Worm (Caenorhabditis elegans) whole organism, L1 larva: Measurements from ENCODE around the gene sdf-9.

ENCODE experiments used
- C34B4.2 ChIP-seq: sonication (generic microtip); optimal IDR thresholded peaks from 2 replicates; lab custom pipeline; 2017; ENCODE audit warnings: mild to moderate bottlenecking, missing genetic modification characterization, missing compliant biosample characterization
- F16B12.6 ChIP-seq: fragments of 150-350 bp; optimal IDR thresholded peaks from 2 replicates; lab custom pipeline; 2014; ENCODE audit warnings: missing biosample characterization, missing genetic modification characterization
- Y116A8C.19 ChIP-seq: sonication (generic microtip); optimal IDR thresholded peaks from 2 replicates; lab custom pipeline; 2016; ENCODE audit warnings: missing compliant biosample characterization, missing genetic modification characterization, borderline replicate concordance
- alr-1 ChIP-seq: fragments of 200-800 bp; sonication (Bioruptor generic); optimal IDR thresholded peaks from 2 replicates; lab custom pipeline; 2018; ENCODE audit warnings: borderline replicate concordance, mild to moderate bottlenecking, missing genetic modification characterization, missing compliant biosample characterization
- aly-2 ChIP-seq: fragments of 150-350 bp; optimal IDR thresholded peaks from 2 replicates; lab custom pipeline; 2014; ENCODE audit warnings: missing biosample characterization, missing genetic modification characterization
- ama-1 ChIP-seq: fragments of 150-350 bp; optimal IDR thresholded peaks from 2 replicates; lab custom pipeline; 2014
- blmp-1 ChIP-seq: fragments of 150-350 bp; optimal IDR thresholded peaks from 2 replicates; lab custom pipeline; 2014; ENCODE audit warnings: missing biosample characterization, missing genetic modification characterization
- ceh-82 ChIP-seq, 3 experiments: fragments of 150-350 bp in 1 of 3; sonication (generic microtip) in 2 of 3; optimal IDR thresholded peaks; 2 replicates each; lab custom pipeline; 2014 to 2017; ENCODE audit warnings: missing biosample characterization in 3 of 3, missing genetic modification characterization in 3 of 3
- ceh-88 ChIP-seq: fragments of 200-800 bp; sonication (Bioruptor generic); IDR thresholded peaks from 2 replicates; pipeline ENCODE4 v1.3.6; 2022; ENCODE audit warnings: missing genetic modification characterization, missing compliant biosample characterization
- ceh-90 ChIP-seq: sonication (generic microtip); optimal IDR thresholded peaks from 2 replicates; lab custom pipeline; 2016; ENCODE audit warnings: missing genetic modification characterization, missing compliant biosample characterization
- dpl-1 ChIP-seq, 3 experiments: fragments of 150-350 bp in 2 of 3; sonication (generic microtip) in 1 of 3; optimal IDR thresholded peaks; 2 replicates each; lab custom pipeline; 2014 to 2017; ENCODE audit warnings: missing biosample characterization in 3 of 3, missing genetic modification characterization in 3 of 3, missing genetic modification reagents in 3 of 3
- dsc-1 ChIP-seq: sonication (generic microtip); optimal IDR thresholded peaks from 2 replicates; lab custom pipeline; 2016; ENCODE audit warnings: mild to moderate bottlenecking, missing genetic modification characterization, missing compliant biosample characterization
- efl-1 ChIP-seq, 4 experiments: fragments of 150-350 bp; optimal IDR thresholded peaks in 3 of 4; peaks in 1 of 4; 1 replicate in 1 of 4; 2 replicates in 3 of 4; lab custom pipeline; 2014; ENCODE audit warnings: missing biosample characterization in 2 of 4, missing genetic modification characterization in 2 of 4, missing genetic modification reagents in 2 of 4
- efl-3 ChIP-seq: fragments of 200-800 bp; sonication (Bioruptor generic); optimal IDR thresholded peaks from 2 replicates; lab custom pipeline; 2018; ENCODE audit warnings: mild to moderate bottlenecking, missing genetic modification characterization, missing compliant biosample characterization
- egl-13 ChIP-seq: sonication (generic microtip); optimal IDR thresholded peaks from 2 replicates; lab custom pipeline; 2016; ENCODE audit warnings: missing genotype, missing genetic modification reagents, missing genetic modification characterization, missing compliant biosample characterization
- elt-3 ChIP-seq, 6 experiments: fragments of 150-350 bp in 1 of 6; sonication (generic microtip); optimal IDR thresholded peaks; 2 replicates each; lab custom pipeline; 2017 to 2018; ENCODE audit warnings: missing biosample characterization in 6 of 6, missing genetic modification characterization in 6 of 6, inconsistent platforms in 1 of 6
- ets-5 ChIP-seq: fragments of 200-800 bp; sonication (Bioruptor generic); IDR thresholded peaks from 2 replicates; pipeline ENCODE4 v1.3.6; 2022; ENCODE audit warnings: missing genetic modification characterization, missing compliant biosample characterization
- fkh-4 ChIP-seq: sonication (generic microtip); optimal IDR thresholded peaks from 2 replicates; lab custom pipeline; 2016; ENCODE audit warnings: missing compliant biosample characterization, missing genetic modification characterization, borderline replicate concordance
- fkh-8 ChIP-seq: sonication (generic microtip); optimal IDR thresholded peaks from 2 replicates; lab custom pipeline; 2016; ENCODE audit warnings: mild to moderate bottlenecking, missing genetic modification characterization, missing compliant biosample characterization
- fos-1 ChIP-seq: fragments of 150-350 bp; optimal IDR thresholded peaks from 2 replicates; lab custom pipeline; 2014; ENCODE audit warnings: missing biosample characterization, missing genetic modification characterization
- grh-1 ChIP-seq: fragments of 200-800 bp; sonication (Bioruptor generic); IDR thresholded peaks from 2 replicates; pipeline ENCODE4 v1.3.6; 2022; ENCODE audit warnings: missing genetic modification reagents, missing genetic modification characterization, missing compliant biosample characterization
- hlh-4 ChIP-seq: sonication (generic microtip); optimal IDR thresholded peaks from 2 replicates; lab custom pipeline; 2016; ENCODE audit warnings: mild to moderate bottlenecking, missing genetic modification characterization, missing compliant biosample characterization
- isw-1 ChIP-seq: fragments of 200-800 bp; sonication (Bioruptor generic); IDR thresholded peaks from 2 replicates; pipeline ENCODE4 v1.3.6; 2022; ENCODE audit warnings: missing genetic modification characterization, missing compliant biosample characterization
- lin-14 ChIP-seq: fragments of 200-800 bp; sonication (Bioruptor generic); optimal IDR thresholded peaks from 2 replicates; lab custom pipeline; 2018; ENCODE audit warnings: mild to moderate bottlenecking, missing genetic modification characterization, moderate library complexity, missing compliant biosample characterization
- lin-35 ChIP-seq, 2 experiments: fragments of 150-350 bp; optimal IDR thresholded peaks; 2 replicates each; lab custom pipeline; 2014; ENCODE audit warnings: missing biosample characterization in 2 of 2, missing genetic modification characterization in 2 of 2, missing genetic modification reagents in 2 of 2
- lin-39 ChIP-seq: fragments of 150-350 bp; optimal IDR thresholded peaks from 2 replicates; lab custom pipeline; 2014; ENCODE audit warnings: missing biosample characterization, missing genetic modification reagents, missing genetic modification characterization
- mab-9 ChIP-seq: fragments of 200-800 bp; sonication (Bioruptor generic); IDR thresholded peaks from 2 replicates; pipeline ENCODE4 v1.3.6; 2022; ENCODE audit warnings: missing genetic modification reagents, missing genetic modification characterization, missing compliant biosample characterization
- mdl-1 ChIP-seq, 2 experiments: fragments of 150-350 bp; optimal IDR thresholded peaks; 2 replicates each; lab custom pipeline; 2014 to 2017; ENCODE audit warnings: missing biosample characterization in 2 of 2, missing genetic modification characterization in 2 of 2, inconsistent platforms in 1 of 2
- nhr-12 ChIP-seq: sonication (generic microtip); optimal IDR thresholded peaks from 2 replicates; lab custom pipeline; 2017; ENCODE audit warnings: missing biosample characterization, missing genetic modification characterization
- nhr-237 ChIP-seq: fragments of 150-350 bp; optimal IDR thresholded peaks from 2 replicates; lab custom pipeline; 2014; ENCODE audit warnings: missing biosample characterization, missing genetic modification characterization
- nhr-28 ChIP-seq: fragments of 150-350 bp; optimal IDR thresholded peaks from 2 replicates; lab custom pipeline; 2014; ENCODE audit warnings: missing biosample characterization, missing genetic modification characterization
- nhr-47 ChIP-seq: sonication (generic microtip); optimal IDR thresholded peaks from 2 replicates; lab custom pipeline; 2016; ENCODE audit warnings: mild to moderate bottlenecking, missing genetic modification characterization, moderate library complexity, missing compliant biosample characterization
- nhr-71 ChIP-seq: sonication (generic microtip); optimal IDR thresholded peaks from 2 replicates; lab custom pipeline; 2016; ENCODE audit warnings: mild to moderate bottlenecking, missing genetic modification characterization, moderate library complexity, missing compliant biosample characterization
- nhr-76 ChIP-seq: sonication (generic microtip); optimal IDR thresholded peaks from 2 replicates; lab custom pipeline; 2017; ENCODE audit warnings: missing biosample characterization, missing genetic modification characterization
- nhr-77 ChIP-seq: fragments of 150-350 bp; optimal IDR thresholded peaks from 2 replicates; lab custom pipeline; 2014; ENCODE audit warnings: missing biosample characterization, missing genetic modification characterization
- nhr-84 ChIP-seq: sonication (generic microtip); optimal IDR thresholded peaks from 2 replicates; lab custom pipeline; 2017; ENCODE audit warnings: missing biosample characterization, missing genetic modification characterization
- nhr-90 ChIP-seq: sonication (generic microtip); optimal IDR thresholded peaks from 2 replicates; lab custom pipeline; 2016; ENCODE audit warnings: mild to moderate bottlenecking, missing genetic modification characterization, missing compliant biosample characterization; ENCODE audit not compliant: poor library complexity
- pax-3 ChIP-seq: fragments of 200-800 bp; sonication (Bioruptor generic); optimal IDR thresholded peaks from 2 replicates; lab custom pipeline; 2018; ENCODE audit warnings: mild to moderate bottlenecking, missing genetic modification characterization, moderate library complexity, missing compliant biosample characterization
- pqm-1 ChIP-seq: sonication (generic microtip); optimal IDR thresholded peaks from 3 replicates; lab custom pipeline; 2017; ENCODE audit warnings: missing biosample characterization, missing genetic modification characterization
- skn-1 ChIP-seq: fragments of 150-350 bp; optimal IDR thresholded peaks from 2 replicates; lab custom pipeline; 2014; ENCODE audit warnings: missing biosample characterization, missing genetic modification characterization
- snpc-4 ChIP-seq: fragments of 150-350 bp; optimal IDR thresholded peaks from 2 replicates; lab custom pipeline; 2014; ENCODE audit warnings: missing biosample characterization, missing genetic modification characterization
- snu-23 ChIP-seq: sonication (generic microtip); optimal IDR thresholded peaks from 2 replicates; lab custom pipeline; 2016; ENCODE audit warnings: missing genetic modification characterization, missing compliant biosample characterization
- sox-4 ChIP-seq: sonication (generic microtip); optimal IDR thresholded peaks from 2 replicates; lab custom pipeline; 2016; ENCODE audit warnings: missing genetic modification characterization, missing compliant biosample characterization
- sptf-1 ChIP-seq: fragments of 150-350 bp; optimal IDR thresholded peaks from 2 replicates; lab custom pipeline; 2014; ENCODE audit warnings: missing biosample characterization, missing genetic modification characterization
- sup-37 ChIP-seq: fragments of 200-800 bp; sonication (Bioruptor generic); optimal IDR thresholded peaks from 2 replicates; lab custom pipeline; 2018; ENCODE audit warnings: mild to moderate bottlenecking, missing genetic modification characterization, missing compliant biosample characterization
- tbx-2 ChIP-seq: sonication (generic microtip); optimal IDR thresholded peaks from 2 replicates; lab custom pipeline; 2016; ENCODE audit warnings: missing genetic modification characterization, missing compliant biosample characterization
- tlp-1 ChIP-seq: fragments of 150-350 bp; optimal IDR thresholded peaks from 2 replicates; lab custom pipeline; 2014; ENCODE audit warnings: missing biosample characterization, missing genetic modification characterization
- unc-130 ChIP-seq: fragments of 150-350 bp; optimal IDR thresholded peaks from 2 replicates; lab custom pipeline; 2017; ENCODE audit warnings: missing biosample characterization, missing genetic modification characterization, inconsistent platforms
- unc-30 ChIP-seq: sonication (generic microtip); optimal IDR thresholded peaks from 2 replicates; lab custom pipeline; 2017; ENCODE audit warnings: missing biosample characterization, missing genetic modification characterization
- unc-86 ChIP-seq: sonication (generic microtip); optimal IDR thresholded peaks from 2 replicates; lab custom pipeline; 2016; ENCODE audit warnings: missing genetic modification characterization, missing compliant biosample characterization
- unc-98 ChIP-seq: fragments of 200-800 bp; sonication (Bioruptor generic); IDR thresholded peaks from 2 replicates; pipeline ENCODE4 v1.3.6; 2022; ENCODE audit warnings: missing genetic modification characterization, missing compliant biosample characterization
- zag-1 ChIP-seq: fragments of 150-350 bp; optimal IDR thresholded peaks from 2 replicates; lab custom pipeline; 2014; ENCODE audit warnings: missing biosample characterization, missing genetic modification characterization
- zip-4 ChIP-seq: fragments of 200-800 bp; sonication (Bioruptor generic); optimal IDR thresholded peaks from 2 replicates; lab custom pipeline; 2018; ENCODE audit warnings: mild to moderate bottlenecking, missing genetic modification characterization, moderate library complexity, missing compliant biosample characterization
- ztf-4 ChIP-seq: fragments of 150-350 bp; optimal IDR thresholded peaks from 2 replicates; lab custom pipeline; 2014; ENCODE audit warnings: missing biosample characterization, missing genetic modification characterization

The sdf-9 gene

ce11 chrV:20782188-20782587, 15.8 kb upstream of the sdf-9 start (continued):
- TF ChIP-seq sox-4 (tag; lab: Kevin White, UChicago), result peak; percentile 0
- no peak for TF ChIP-seq efl-3 (GFP tag; lab: Kevin White, UChicago)
- peak; percentile 91 for TF ChIP-seq nhr-71 (tag; lab: Kevin White, UChicago)
- TF ChIP-seq aly-2 (tag; lab: Kevin White, UChicago), result peak; percentile 27
- TF ChIP-seq efl-1 (optimal IDR thresholded peaks at IDR 0.05; lab: Kevin White, UChicago), result peak in 1 of 2 experiments; percentile 28
- TF ChIP-seq efl-1 (GFP tag; optimal IDR thresholded peaks at IDR 0.05 in 1 of 2; lab: Kevin White, UChicago), result peak in 1 of 2 experiments; percentile 9
- TF ChIP-seq fos-1 (tag; lab: Kevin White, UChicago), result no peak
- peak; percentile 73 for TF ChIP-seq unc-86
- TF ChIP-seq fkh-4 (tag; lab: Kevin White, UChicago), result no peak
- no peak for TF ChIP-seq C34B4.2 (tag; lab: Kevin White, UChicago)
- peak; percentile 74 for TF ChIP-seq tbx-2 (tag; lab: Kevin White, UChicago)
- TF ChIP-seq ets-5 (GFP tag; lab: Robert Waterston, UW), result no peak
- peak; percentile 88 for TF ChIP-seq zag-1 (tag; lab: Kevin White, UChicago)
- TF ChIP-seq ceh-90 (tag; lab: Kevin White, UChicago), result no peak
- no peak for TF ChIP-seq elt-3 (tag; optimal IDR thresholded peaks at IDR 0.05; lab: Kevin White, UChicago)
- TF ChIP-seq lin-14 (GFP tag; lab: Kevin White, UChicago), result peak; percentile 93
- peak in 1 of 3 experiments; percentile 38 for TF ChIP-seq dpl-1 (GFP tag; optimal IDR thresholded peaks at IDR 0.05; lab: Kevin White, UChicago)
- no peak for TF ChIP-seq zip-4 (GFP tag; lab: Kevin White, UChicago)
- TF ChIP-seq nhr-28 (tag; lab: Kevin White, UChicago), result no peak
- TF ChIP-seq mdl-1 (tag; optimal IDR thresholded peaks at IDR 0.05; lab: Kevin White, UChicago), result peak in 1 of 2 experiments; percentile 47
- no peak for TF ChIP-seq blmp-1 (tag; lab: Kevin White, UChicago)
- TF ChIP-seq unc-130, result no peak
- peak; percentile 57 for TF ChIP-seq dsc-1 (tag; lab: Kevin White, UChicago)
- TF ChIP-seq hlh-4 (tag; lab: Kevin White, UChicago), result no peak
- peak; percentile 26 for TF ChIP-seq ztf-4 (tag; lab: Kevin White, UChicago)
- no peak for TF ChIP-seq nhr-237 (tag; lab: Kevin White, UChicago)
- no peak for TF ChIP-seq sup-37 (GFP tag; lab: Kevin White, UChicago)
- TF ChIP-seq unc-30 (tag; lab: Kevin White, UChicago), result no peak
- TF ChIP-seq snpc-4, result no peak
- TF ChIP-seq nhr-76 (tag; lab: Kevin White, UChicago), result no peak
- TF ChIP-seq sptf-1 (tag; lab: Kevin White, UChicago), result no peak
- TF ChIP-seq snu-23 (GFP tag; lab: Kevin White, UChicago), result peak; percentile 65
- TF ChIP-seq alr-1 (tag; lab: Kevin White, UChicago), result no peak
- peak; percentile 30 for TF ChIP-seq isw-1
- no peak for TF ChIP-seq ceh-88
- TF ChIP-seq grh-1 (GFP tag; lab: Robert Waterston, UW), result no peak
- peak; percentile 27 for TF ChIP-seq skn-1 (tag; lab: Kevin White, UChicago)
- TF ChIP-seq nhr-77 (tag; lab: Kevin White, UChicago), result no peak
- peak; percentile 56 for TF ChIP-seq egl-13 (tag; lab: Kevin White, UChicago)
- peak; percentile 80 for TF ChIP-seq nhr-47 (tag; lab: Kevin White, UChicago)
- no peak; the same call in 1 of the 2 replicates for TF ChIP-seq mab-9
- TF ChIP-seq lin-35 (GFP tag; optimal IDR thresholded peaks at IDR 0.05; lab: Kevin White, UChicago), result peak in 1 of 2 experiments; percentile 33
- TF ChIP-seq fkh-8, result peak; percentile 93
- TF ChIP-seq tlp-1 (tag; lab: Kevin White, UChicago), result no peak
- peak; percentile 23 to 84 (median 38) for TF ChIP-seq ceh-82 (tag; optimal IDR thresholded peaks at IDR 0.05; lab: Kevin White, UChicago)
- TF ChIP-seq pax-3 (tag; lab: Kevin White, UChicago), result no peak
- TF ChIP-seq pqm-1 (tag; lab: Kevin White, UChicago), result no peak
- TF ChIP-seq lin-39 (tag; lab: Kevin White, UChicago), result no peak
- no peak for TF ChIP-seq nhr-12 (tag; lab: Kevin White, UChicago)
- no peak for TF ChIP-seq nhr-90 (tag; lab: Kevin White, UChicago)
- no peak for TF ChIP-seq F16B12.6 (tag; lab: Kevin White, UChicago)
- TF ChIP-seq unc-98 (GFP tag; lab: Robert Waterston, UW), result no peak
- TF ChIP-seq ama-1 (lab: Kevin White, UChicago), result peak; percentile 30
- no peak for TF ChIP-seq nhr-84
- no peak for TF ChIP-seq Y116A8C.19 (tag; lab: Kevin White, UChicago)
